Fruit fly (Drosophila melanogaster) whole organism, embryonic: ENCODE measurements around the gene CG32278.

Experiments
- Atf-2 ChIP-seq: fragments of 200-800 bp; sonication (Bioruptor generic); optimal IDR thresholded peaks from 2 replicates; lab custom pipeline; 2016; ENCODE audit warnings: missing biosample characterization, missing genetic modification characterization
- Bgb ChIP-seq: fragments of 200-800 bp; sonication (Bioruptor generic); IDR thresholded peaks from 2 replicates; pipeline ENCODE4 v1.3.6; 2022; ENCODE audit warnings: missing biosample characterization, missing genetic modification characterization; ENCODE audit not compliant: partially characterized antibody
- CG10147 ChIP-seq: fragments of 200-800 bp; sonication (Bioruptor generic); optimal IDR thresholded peaks from 2 replicates; lab custom pipeline; 2019; ENCODE audit warnings: missing biosample characterization, mild to moderate bottlenecking, missing genetic modification characterization, moderate library complexity
- CG10979 ChIP-seq: fragments of 200-800 bp; sonication (Bioruptor generic); optimal IDR thresholded peaks from 2 replicates; lab custom pipeline; 2018; ENCODE audit warnings: missing biosample characterization, mild to moderate bottlenecking, missing genetic modification characterization, moderate library complexity
- CG11504 ChIP-seq: fragments of 200-800 bp; sonication (Bioruptor generic); optimal IDR thresholded peaks from 3 replicates; lab custom pipeline; 2019; ENCODE audit warnings: missing biosample characterization, mild to moderate bottlenecking, missing genetic modification characterization, moderate library complexity
- CG12071 ChIP-seq: fragments of 200-800 bp; sonication (Bioruptor generic); optimal IDR thresholded peaks from 3 replicates; lab custom pipeline; 2018; ENCODE audit warnings: missing biosample characterization, mild to moderate bottlenecking, missing genetic modification characterization
- CG12769 ChIP-seq: fragments of 200-800 bp; sonication (Bioruptor generic); optimal IDR thresholded peaks from 2 replicates; lab custom pipeline; 2019; ENCODE audit warnings: missing biosample characterization, mild to moderate bottlenecking, missing genetic modification characterization, moderate library complexity
- CG13296 ChIP-seq: fragments of 200-800 bp; sonication (Bioruptor generic); optimal IDR thresholded peaks from 3 replicates; lab custom pipeline; 2018; ENCODE audit warnings: missing biosample characterization, mild to moderate bottlenecking, missing genetic modification characterization
- CG14014 ChIP-seq: fragments of 200-800 bp; sonication (Bioruptor generic); IDR thresholded peaks from 2 replicates; pipeline ENCODE4 v1.3.6; 2022; ENCODE audit warnings: missing biosample characterization, missing genetic modification characterization
- CG14050 ChIP-seq: fragments of 200-800 bp; sonication (Bioruptor generic); IDR thresholded peaks from 3 replicates; pipeline ENCODE4 v1.3.6; 2022; ENCODE audit warnings: missing biosample characterization, missing genetic modification characterization
- CG14860 ChIP-seq: fragments of 200-800 bp; sonication (Bioruptor generic); IDR thresholded peaks from 3 replicates; pipeline ENCODE4 v1.3.6; 2022; ENCODE audit warnings: missing biosample characterization, missing genetic modification characterization; ENCODE audit not compliant: partially characterized antibody
- CG15601 ChIP-seq: fragments of 200-800 bp; sonication (Bioruptor generic); optimal IDR thresholded peaks from 3 replicates; lab custom pipeline; 2019; ENCODE audit warnings: missing biosample characterization, mild to moderate bottlenecking, missing genetic modification characterization, moderate library complexity
- CG17829 ChIP-seq: fragments of 200-800 bp; optimal IDR thresholded peaks from 2 replicates; lab custom pipeline; 2019; ENCODE audit warnings: missing biosample characterization, mild to moderate bottlenecking, missing genetic modification characterization, moderate library complexity
- CG18599 ChIP-seq: fragments of 200-800 bp; sonication (Bioruptor generic); optimal IDR thresholded peaks from 3 replicates; lab custom pipeline; 2017; ENCODE audit warnings: missing biosample characterization, missing genetic modification characterization, mild to moderate bottlenecking, moderate library complexity, missing genetic modification reagents
- CG3065 ChIP-seq: fragments of 200-800 bp; sonication (Bioruptor generic); optimal IDR thresholded peaks from 2 replicates; lab custom pipeline; 2016; ENCODE audit warnings: missing biosample characterization, missing genetic modification characterization
- CG32767 ChIP-seq: fragments of 200-800 bp; sonication (Bioruptor generic); IDR thresholded peaks from 2 replicates; pipeline ENCODE4 v1.3.6; 2022; ENCODE audit warnings: missing biosample characterization, missing genetic modification characterization
- CG3407 ChIP-seq: fragments of 200-800 bp; sonication (Bioruptor generic); optimal IDR thresholded peaks from 2 replicates; lab custom pipeline; 2018; ENCODE audit warnings: missing biosample characterization, mild to moderate bottlenecking, missing genetic modification characterization
- CG4820 ChIP-seq: fragments of 200-800 bp; sonication (Bioruptor generic); optimal IDR thresholded peaks from 3 replicates; lab custom pipeline; 2016; ENCODE audit warnings: missing biosample characterization, missing genetic modification characterization
- CG6813 ChIP-seq: fragments of 200-800 bp; sonication (Bioruptor generic); optimal IDR thresholded peaks from 2 replicates; lab custom pipeline; 2017; ENCODE audit warnings: missing biosample characterization, missing genetic modification characterization, mild to moderate bottlenecking, moderate library complexity, missing genetic modification reagents
- CG7928 ChIP-seq: fragments of 200-800 bp; sonication (Bioruptor generic); optimal IDR thresholded peaks from 2 replicates; lab custom pipeline; 2017; ENCODE audit warnings: missing biosample characterization, mild to moderate bottlenecking, missing genetic modification characterization
- CG9876 ChIP-seq: fragments of 200-800 bp; sonication (Bioruptor generic); optimal IDR thresholded peaks from 2 replicates; lab custom pipeline; 2016; ENCODE audit warnings: missing biosample characterization, missing genetic modification characterization
- Deaf1 ChIP-seq: fragments of 200-800 bp; optimal IDR thresholded peaks from 3 replicates; lab custom pipeline; 2019; ENCODE audit warnings: missing biosample characterization, mild to moderate bottlenecking, missing genetic modification characterization, moderate library complexity
- Dfd ChIP-seq, 2 experiments: fragments of >200 bp; optimal IDR thresholded peaks; 2 replicates each; lab custom pipeline; 2017; ENCODE audit warnings: missing biosample characterization in 2 of 2, missing genetic modification characterization in 2 of 2
- Dip2 ChIP-seq: fragments of 200-800 bp; sonication (Bioruptor generic); IDR thresholded peaks from 2 replicates; pipeline ENCODE4 v1.3.6; 2022; ENCODE audit warnings: missing biosample characterization, missing genetic modification characterization
- Fer1 ChIP-seq: fragments of 200-800 bp; sonication (Bioruptor generic); optimal IDR thresholded peaks from 2 replicates; lab custom pipeline; 2017; ENCODE audit warnings: missing biosample characterization, mild to moderate bottlenecking, missing genetic modification characterization
- Lim3 ChIP-seq: fragments of 200-800 bp; sonication (Bioruptor generic); IDR thresholded peaks from 2 replicates; pipeline ENCODE4 v1.3.6; 2022; ENCODE audit warnings: missing biosample characterization, missing genetic modification characterization
- Nf-YB ChIP-seq: fragments of 200-800 bp; sonication (Bioruptor generic); optimal IDR thresholded peaks from 3 replicates; lab custom pipeline; 2019; ENCODE audit warnings: missing biosample characterization, mild to moderate bottlenecking, missing genetic modification characterization, moderate library complexity
- Sox100B ChIP-seq: fragments of 200-800 bp; sonication (Bioruptor generic); optimal IDR thresholded peaks from 3 replicates; lab custom pipeline; 2018; ENCODE audit warnings: missing biosample characterization, mild to moderate bottlenecking, missing genetic modification characterization
- ap ChIP-seq: fragments of 200-800 bp; sonication (Bioruptor generic); IDR thresholded peaks from 2 replicates; pipeline ENCODE4 v1.3.6; 2022; ENCODE audit warnings: missing biosample characterization, missing genetic modification characterization
- caup ChIP-seq: fragments of 200-800 bp; sonication (Bioruptor generic); optimal IDR thresholded peaks from 3 replicates; lab custom pipeline; 2017; ENCODE audit warnings: missing biosample characterization, mild to moderate bottlenecking, missing genetic modification characterization, moderate library complexity; ENCODE audit not compliant: severe bottlenecking
- disco-r ChIP-seq: fragments of 200-800 bp; sonication (Bioruptor generic); optimal IDR thresholded peaks from 2 replicates; lab custom pipeline; 2016; ENCODE audit warnings: missing biosample characterization, missing genetic modification characterization
- dysf ChIP-seq: fragments of 200-800 bp; sonication (Bioruptor generic); IDR thresholded peaks from 3 replicates; pipeline ENCODE4 v1.3.6; 2022; ENCODE audit warnings: missing biosample characterization, missing genetic modification characterization
- her ChIP-seq: fragments of 200-800 bp; sonication (Bioruptor generic); optimal IDR thresholded peaks from 2 replicates; lab custom pipeline; 2016; ENCODE audit warnings: missing biosample characterization, missing genetic modification characterization
- inv ChIP-seq: fragments of 200-800 bp; sonication (Bioruptor generic); IDR thresholded peaks from 2 replicates; pipeline ENCODE4 v1.3.6; 2022; ENCODE audit warnings: missing biosample characterization, missing genetic modification characterization; ENCODE audit not compliant: partially characterized antibody
- mirr ChIP-seq: fragments of 200-800 bp; sonication (Bioruptor generic); optimal IDR thresholded peaks from 3 replicates; lab custom pipeline; 2018; ENCODE audit warnings: missing biosample characterization, mild to moderate bottlenecking, missing genetic modification characterization
- pho ChIP-seq: fragments of 200-800 bp; sonication (Bioruptor generic); optimal IDR thresholded peaks from 2 replicates; lab custom pipeline; 2016; ENCODE audit warnings: missing biosample characterization, missing genetic modification characterization
- phol ChIP-seq: fragments of 200-800 bp; sonication (Bioruptor generic); optimal IDR thresholded peaks from 3 replicates; lab custom pipeline; 2018; ENCODE audit warnings: missing biosample characterization, mild to moderate bottlenecking, missing genetic modification characterization, moderate library complexity
- prd ChIP-seq, 3 experiments: fragments of >200 bp in 2 of 3; fragments of 200-800 bp in 1 of 3; sonication (Bioruptor generic) in 1 of 3; optimal IDR thresholded peaks in 2 of 3; IDR thresholded peaks in 1 of 3; 2 replicates in 2 of 3; 3 replicates in 1 of 3; pipeline versions ENCODE4 v1.3.6 to Lab custom; 2017 to 2022; ENCODE audit warnings: missing biosample characterization in 1 of 3, missing genetic modification characterization in 1 of 3
- row ChIP-seq: fragments of 200-800 bp; sonication (Bioruptor generic); IDR thresholded peaks from 3 replicates; pipeline ENCODE4 v1.3.6; 2022; ENCODE audit warnings: missing biosample characterization, missing genetic modification characterization
- sisA ChIP-seq: fragments of 200-800 bp; sonication (Bioruptor generic); IDR thresholded peaks from 2 replicates; pipeline ENCODE4 v1.3.6; 2022; ENCODE audit warnings: missing biosample characterization, missing genetic modification characterization
- sr ChIP-seq: fragments of 200-800 bp; sonication (Bioruptor generic); IDR thresholded peaks from 3 replicates; pipeline ENCODE4 v1.3.6; 2022; ENCODE audit warnings: missing biosample characterization, missing genetic modification characterization
- stc ChIP-seq: fragments of 200-800 bp; sonication (Bioruptor generic); IDR thresholded peaks from 2 replicates; pipeline ENCODE4 v1.3.6; 2022; ENCODE audit warnings: missing biosample characterization, missing genetic modification characterization
- tap ChIP-seq: fragments of 200-800 bp; optimal IDR thresholded peaks from 3 replicates; lab custom pipeline; 2019; ENCODE audit warnings: missing biosample characterization, mild to moderate bottlenecking, missing genetic modification characterization, moderate library complexity
- z ChIP-seq: fragments of 200-800 bp; sonication (Bioruptor generic); IDR thresholded peaks from 3 replicates; pipeline ENCODE4 v1.3.6; 2022; ENCODE audit warnings: missing biosample characterization, missing genetic modification characterization

CG32278 gene

dm6 chr3L:3203062-3203461 is 34.0 kb downstream of the CG32278 start, which contains the start of gene CG32271:
Gene CG32271, minus strand, starts transcription at chr3L:3203162.
- TF ChIP-seq pho (GFP tag; lab: Kevin White, UChicago) (no peak), CG10147 (GFP tag; lab: Kevin White, UChicago) (no peak), disco-r (GFP tag; lab: Kevin White, UChicago) (no peak), Lim3 (GFP tag; lab: Robert Waterston, UW) (no peak), CG3065 (no peak)

- TF ChIP-seq CG10979 (tag; lab: Kevin White, UChicago) = no peak
- no peak for TF ChIP-seq CG9876 (GFP tag; lab: Kevin White, UChicago)
- no peak for TF ChIP-seq her (GFP tag; lab: Kevin White, UChicago)
- no peak for TF ChIP-seq CG13296 (GFP tag; lab: Kevin White, UChicago)
- no peak for TF ChIP-seq prd (optimal IDR thresholded peaks at IDR 0.05; lab: Kevin White, UChicago)
- TF ChIP-seq prd (GFP tag; IDR thresholded peaks at IDR 0.05; lab: Robert Waterston, UW) = no peak
Measured at dm6 chr3L:3204348-3204747, 35.3 kb downstream of the CG32278 start, which contains the start of gene CG33159. Gene CG33159, minus strand, starts transcription at chr3L:3204448.

DNA sequence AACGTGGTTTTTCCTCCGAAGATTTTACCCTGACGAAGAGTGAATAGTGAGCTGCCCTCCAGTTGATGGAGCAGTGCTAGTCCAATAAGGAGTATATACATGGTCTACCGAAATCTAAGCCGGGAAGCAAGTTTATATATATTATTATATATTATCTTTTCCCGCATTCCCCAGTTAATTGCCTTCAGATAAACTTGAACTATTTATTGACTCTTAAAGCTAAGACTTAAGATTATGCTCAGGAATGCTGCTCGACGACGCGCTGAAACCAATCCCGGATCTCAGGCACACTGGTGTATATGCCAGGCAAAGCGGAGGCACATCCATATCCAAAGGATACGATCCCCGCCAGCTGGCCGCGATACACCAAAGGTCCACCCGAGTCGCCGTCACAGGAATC is 36.3 kb downstream of the CG32278 start, which contains the start of gene CG32277:
Gene CG32277 (minus strand): TSS at position 101 of the 400 bp plus-strand sequence.
- no peak for TF ChIP-seq CG11504 (tag; lab: Kevin White, UChicago)
- TF ChIP-seq Nf-YB (GFP tag; lab: Kevin White, UChicago) = no peak

DNA sequence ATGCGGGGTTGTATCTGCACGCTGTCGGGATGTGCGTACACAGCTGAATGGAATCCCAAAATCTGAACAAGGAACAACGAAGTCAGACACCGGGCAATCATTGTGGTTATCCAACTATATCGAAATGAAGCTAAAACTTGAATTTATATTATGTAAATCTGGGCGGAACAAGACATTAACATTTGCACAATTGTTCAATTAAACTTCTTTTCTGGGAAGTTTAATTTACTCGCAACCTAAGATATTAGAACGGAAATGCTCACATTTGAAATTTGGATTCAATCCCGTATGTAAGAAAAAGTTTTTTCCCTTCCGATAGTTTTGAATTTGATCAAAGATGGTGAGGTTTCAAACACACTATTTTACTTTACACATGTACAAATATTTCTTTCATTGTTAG is 37.2 kb downstream of the CG32278 start, which contains the start of gene CG33160:
Gene CG33160 (minus strand): TSS at position 101 of the 400 bp plus-strand sequence.
- no peak for TF ChIP-seq Dip2 (GFP tag; lab: Robert Waterston, UW)
- TF ChIP-seq row = no peak
- no peak for TF ChIP-seq CG17829 (tag; lab: Kevin White, UChicago)
- no peak for TF ChIP-seq CG12769
- TF ChIP-seq Sox100B (GFP tag; lab: Kevin White, UChicago) = no peak
- TF ChIP-seq Deaf1 (tag; lab: Kevin White, UChicago) = no peak
- TF ChIP-seq stc (GFP tag; lab: Robert Waterston, UW) = no peak
- no peak for TF ChIP-seq Dfd (GFP tag; optimal IDR thresholded peaks at IDR 0.05; lab: Kevin White, UChicago)
- TF ChIP-seq tap (tag; lab: Kevin White, UChicago) = no peak

DNA sequence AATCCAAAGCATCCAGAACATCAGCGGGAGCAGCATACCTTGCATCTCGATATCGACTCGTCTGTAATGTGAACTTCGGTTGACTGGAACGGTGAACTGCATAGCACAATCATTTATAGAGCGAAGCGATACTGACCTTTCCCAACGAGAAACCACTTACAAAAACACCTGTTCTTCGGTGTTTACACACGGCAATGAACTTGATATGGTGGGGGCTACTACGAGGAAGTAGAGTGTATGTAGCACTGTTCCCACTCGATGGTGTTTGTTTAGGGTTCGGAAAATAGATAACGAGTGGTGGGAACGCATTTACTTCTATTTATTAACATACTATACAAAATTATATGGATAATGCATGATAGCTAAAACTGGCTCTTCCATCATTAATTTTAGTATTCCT is 39.8 kb downstream of the CG32278 start, which contains the start of the genes CG32269 and CG32270:
Gene CG32269 (minus strand): TSS at position 91 of the 400 bp plus-strand sequence.
Gene CG32270 (minus strand): TSS at position 91 of the 400 bp plus-strand sequence.
- no peak for TF ChIP-seq CG18599 (GFP tag; lab: Kevin White, UChicago)
- no peak for TF ChIP-seq CG3407
- no peak for TF ChIP-seq Bgb (GFP tag; lab: Robert Waterston, UW)
- no peak for TF ChIP-seq CG14014 (GFP tag; lab: Robert Waterston, UW)
- no peak for TF ChIP-seq dysf (GFP tag; lab: Robert Waterston, UW)
- no peak for TF ChIP-seq CG14050 (GFP tag; lab: Robert Waterston, UW)
- TF ChIP-seq sisA (GFP tag; lab: Robert Waterston, UW) = no peak
- no peak for TF ChIP-seq CG7928 (GFP tag; lab: Kevin White, UChicago)
- TF ChIP-seq CG12071 (GFP tag; lab: Kevin White, UChicago) = no peak
- TF ChIP-seq ap = no peak
- no peak for TF ChIP-seq Atf-2 (GFP tag; lab: Kevin White, UChicago)
- TF ChIP-seq CG32767 = no peak
- TF ChIP-seq caup (GFP tag; lab: Kevin White, UChicago) = peak; percentile 11
- TF ChIP-seq Fer1 (GFP tag; lab: Kevin White, UChicago) = no peak
- no peak for TF ChIP-seq Lim3 (GFP tag; lab: Robert Waterston, UW)
- no peak for TF ChIP-seq CG14860 (GFP tag; lab: Robert Waterston, UW)
- TF ChIP-seq CG15601 = no peak
- peak; percentile 66 for TF ChIP-seq mirr (GFP tag; lab: Kevin White, UChicago)
- TF ChIP-seq z = no peak
- no peak for TF ChIP-seq CG4820
- TF ChIP-seq CG6813 (GFP tag; lab: Kevin White, UChicago) = peak; percentile 18
- no peak for TF ChIP-seq inv (GFP tag; lab: Robert Waterston, UW)
- TF ChIP-seq phol (tag; lab: Kevin White, UChicago) = no peak
- no peak for TF ChIP-seq sr (GFP tag; lab: Robert Waterston, UW)
